Fruit fly (Drosophila melanogaster) whole organism, prepupa: ENCODE results near the gene CG6299.

ENCODE experiments used
- CG3032 ChIP-seq: fragments of 200-800 bp; optimal IDR thresholded peaks from 2 replicates; lab custom pipeline; 2019; ENCODE audit warnings: missing biosample characterization, mild to moderate bottlenecking, missing genetic modification characterization, moderate library complexity
- CG8119 ChIP-seq: fragments of 200-800 bp; sonication (Bioruptor generic); IDR thresholded peaks from 3 replicates; pipeline ENCODE4 v1.3.6; 2022; ENCODE audit warnings: missing biosample characterization, missing genetic modification characterization
- Eip75B ChIP-seq: fragments of 200-800 bp; sonication (Bioruptor generic); optimal IDR thresholded peaks from 3 replicates; lab custom pipeline; 2016; ENCODE audit warnings: missing biosample characterization, missing genetic modification characterization
- Met ChIP-seq: fragments of 200-800 bp; sonication (Bioruptor generic); optimal IDR thresholded peaks from 3 replicates; lab custom pipeline; 2016; ENCODE audit warnings: missing biosample characterization, missing genetic modification characterization
- achi ChIP-seq: fragments of 200-800 bp; sonication (Bioruptor generic); optimal IDR thresholded peaks from 3 replicates; lab custom pipeline; 2016; ENCODE audit warnings: missing biosample characterization, missing genetic modification characterization
- acj6 ChIP-seq: fragments of 200-800 bp; sonication (Bioruptor generic); optimal IDR thresholded peaks from 3 replicates; lab custom pipeline; 2016; ENCODE audit warnings: missing biosample characterization, missing genetic modification characterization
- svp ChIP-seq: fragments of 200-800 bp; sonication (Bioruptor generic); peaks from one replicate; lab custom pipeline; 2016; ENCODE audit warnings: missing biosample characterization, missing genetic modification characterization

DNA sequence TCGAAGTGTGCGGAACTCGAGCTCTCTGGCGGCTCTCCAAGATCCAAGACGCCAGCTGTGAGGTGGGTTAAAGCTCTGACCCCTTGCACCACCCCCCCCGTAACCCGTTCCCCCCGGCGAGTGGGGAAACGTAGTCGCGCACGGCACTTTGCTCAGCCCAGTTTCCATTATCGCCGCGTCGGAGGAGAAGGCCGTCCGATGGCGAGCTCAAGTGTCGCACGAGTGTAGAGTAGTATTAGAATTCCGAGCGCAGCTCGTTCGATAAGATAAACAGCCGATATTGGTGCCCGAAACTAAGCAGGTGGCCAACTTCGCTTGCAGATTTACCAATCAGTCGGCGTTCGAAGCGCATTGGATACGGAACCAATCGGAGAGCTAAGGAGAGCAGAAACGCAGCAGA is 2.9 kb downstream of the CG6299 start:
- TF ChIP-seq Eip75B (GFP tag; lab: Kevin White, UChicago) = no peak
- no peak for TF ChIP-seq achi (GFP tag; lab: Kevin White, UChicago)
- TF ChIP-seq svp (GFP tag; lab: Kevin White, UChicago) = no peak
- TF ChIP-seq CG3032 = no peak
- no peak for TF ChIP-seq Met
- no peak for TF ChIP-seq CG8119 (GFP tag; lab: Robert Waterston, UW)
- TF ChIP-seq acj6 (GFP tag; lab: Kevin White, UChicago) = no peak
